Worm (Caenorhabditis elegans): ENCODE measurements around the gene rps-3.

Gene rps-3

DNA sequence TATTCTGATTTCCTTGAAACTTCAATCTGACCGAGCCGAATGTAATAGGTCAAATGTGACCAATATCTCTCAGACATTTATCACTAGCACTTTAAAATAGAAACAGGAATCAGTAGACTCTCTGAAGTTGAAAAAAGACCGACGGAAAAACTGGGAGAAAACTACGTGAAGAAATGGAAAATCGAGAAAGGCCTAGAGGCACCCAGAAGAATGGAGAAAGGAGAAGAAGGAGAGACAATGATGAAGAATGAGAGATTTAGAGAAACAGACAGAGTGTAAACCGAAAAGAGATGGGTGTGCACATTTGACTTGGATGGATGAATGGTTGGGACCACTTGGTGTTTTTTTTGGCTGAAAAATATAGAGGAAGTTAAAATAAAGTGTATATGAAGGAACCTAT lies 36.6 kb upstream of the rps-3 start (continued):
- TF ChIP-seq dpl-1 (GFP tag; optimal IDR thresholded peaks at IDR 0.05) (peak; percentile 35), hlh-11 (tag; optimal IDR thresholded peaks at IDR 0.05) (peak; percentile 67), unc-62 (GFP tag; optimal IDR thresholded peaks at IDR 0.05 in 1 of 2) (peak in 1 of 2 experiments; percentile 64), unc-62 (tag; optimal IDR thresholded peaks at IDR 0.05) (no peak), mdt-29 (GFP tag; IDR thresholded peaks at IDR 0.05) (peak; percentile 62), nhr-77 (tag; optimal IDR thresholded peaks at IDR 0.05) (no peak), hif-1 (tag; optimal IDR thresholded peaks at IDR 0.05) (peak in 1 of 2 experiments; percentile 95), zfp-3 (GFP tag; conservative IDR thresholded peaks at IDR 0.05) (0 out of 2 replicates have a peak, but pooled peaks have one; percentile 31), gei-8 (GFP tag; optimal IDR thresholded peaks at IDR 0.05) (no peak), unc-39 (tag; optimal IDR thresholded peaks at IDR 0.05) (no peak), set-16 (GFP tag; IDR thresholded peaks at IDR 0.05) (no peak), rbr-2 (tag; optimal IDR thresholded peaks at IDR 0.05) (peak; percentile 19), pqm-1 (tag; optimal IDR thresholded peaks at IDR 0.05) (no peak), F44E2.7 (GFP tag; IDR thresholded peaks at IDR 0.05) (no peak), lin-1 (GFP tag; IDR thresholded peaks at IDR 0.05) (no peak), F37D6.2 (tag; optimal IDR thresholded peaks at IDR 0.05) (no peak), Y5F2A.4 (GFP tag; optimal IDR thresholded peaks at IDR 0.05) (no peak), mdl-1 (tag; optimal IDR thresholded peaks at IDR 0.05) (peak in 1 of 2 experiments; percentile 2), F10B5.3 (tag; optimal IDR thresholded peaks at IDR 0.05) (no peak), ceh-44 (GFP tag; IDR thresholded peaks at IDR 0.05) (no peak)

DNA sequence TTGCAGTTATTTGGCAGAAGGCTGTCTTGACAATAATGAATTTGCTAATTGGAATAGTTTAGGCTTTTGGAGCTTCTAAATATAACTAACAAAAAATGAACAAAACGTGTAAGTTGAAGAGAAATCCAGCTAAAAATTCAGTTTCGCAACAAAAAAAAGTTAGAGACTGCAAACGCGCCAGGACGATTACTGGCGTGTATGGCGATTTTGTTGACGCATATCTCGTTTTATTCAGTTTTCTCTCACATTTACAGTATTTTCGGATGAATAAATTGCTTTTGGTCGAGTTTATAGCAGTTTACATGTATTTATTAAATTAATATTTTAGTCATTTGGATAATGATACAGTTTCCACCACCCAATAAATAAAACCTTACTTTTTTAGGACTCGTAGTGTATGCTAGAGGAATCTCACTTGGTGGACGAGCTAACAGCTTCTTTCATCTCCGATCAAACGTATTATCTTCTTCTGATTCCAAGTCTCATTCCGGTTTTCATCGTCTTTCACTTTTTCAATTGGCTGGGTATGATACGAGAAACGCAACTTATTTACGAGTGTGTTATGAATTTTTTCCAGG lies 33.5 kb upstream of the rps-3 start, which contains the start of the genes abcf-3 and F42A10.5:
abcf-3 (plus strand) TSS at position 384 of the 578 bp plus-strand sequence.
F42A10.5 (minus strand) TSS at position 458 of the 578 bp plus-strand sequence.
- TF ChIP-seq nhr-77 (tag; optimal IDR thresholded peaks at IDR 0.05) (peak; percentile 72), egl-43 (GFP tag; IDR thresholded peaks at IDR 0.05) (no peak), mxl-3 (GFP tag; optimal IDR thresholded peaks at IDR 0.05) (no peak), nhr-25 (tag; optimal IDR thresholded peaks at IDR 0.05; ENCODE audit: borderline replicate concordance, insufficient read depth) (no peak), F37D6.2 (tag; optimal IDR thresholded peaks at IDR 0.05) (peak; percentile 36), lsy-2 (tag; optimal IDR thresholded peaks at IDR 0.05) (peak in 1 of 2 experiments; percentile 84), sdz-12 (GFP tag; optimal IDR thresholded peaks at IDR 0.05) (no peak), attf-4 (tag; optimal IDR thresholded peaks at IDR 0.05) (no peak), ztf-11 (tag; optimal IDR thresholded peaks at IDR 0.05) (no peak), zag-1 (tag; optimal IDR thresholded peaks at IDR 0.05) (no peak), jun-1 (tag; optimal IDR thresholded peaks at IDR 0.05) (no peak), dmd-9 (GFP tag; IDR thresholded peaks at IDR 0.05) (no peak), zfp-3 (GFP tag; conservative IDR thresholded peaks at IDR 0.05) (no peak), duxl-1 (tag; optimal IDR thresholded peaks at IDR 0.05; ENCODE audit: poor library complexity) (peak; percentile 5), hif-1 (tag; optimal IDR thresholded peaks at IDR 0.05) (peak in 1 of 2 experiments; percentile 65), ceh-82 (tag; optimal IDR thresholded peaks at IDR 0.05) (no peak), mdt-29 (GFP tag; IDR thresholded peaks at IDR 0.05) (no peak), daf-8 (GFP tag; IDR thresholded peaks at IDR 0.05) (no peak), tag-97 (GFP tag; IDR thresholded peaks at IDR 0.05) (no peak), dpl-1 (GFP tag; optimal IDR thresholded peaks at IDR 0.05) (peak; percentile 74), daf-19 (GFP tag; conservative IDR thresholded peaks at IDR 0.05) (no peak), rbr-2 (tag; optimal IDR thresholded peaks at IDR 0.05) (peak; percentile 52), F26F4.8 (GFP tag; conservative IDR thresholded peaks at IDR 0.05) (no peak), mxl-2 (GFP tag; conservative IDR thresholded peaks at IDR 0.05) (no peak), spr-3 (GFP tag; optimal IDR thresholded peaks at IDR 0.05) (no peak), aly-2 (tag; optimal IDR thresholded peaks at IDR 0.05) (no peak), hlh-30 (tag; optimal IDR thresholded peaks at IDR 0.05; ENCODE audit: insufficient read depth) (peak; percentile 37), egl-27 (tag; optimal IDR thresholded peaks at IDR 0.05) (no peak), arid-1 (GFP tag; conservative IDR thresholded peaks at IDR 0.05) (no peak), mep-1 (tag; optimal IDR thresholded peaks at IDR 0.05) (peak; percentile 71), ceh-62 (tag; optimal IDR thresholded peaks at IDR 0.05) (no peak), skn-1 (tag; optimal IDR thresholded peaks at IDR 0.05) (no peak), php-3 (GFP tag; IDR thresholded peaks at IDR 0.05) (no peak), dve-1 (tag; optimal IDR thresholded peaks at IDR 0.05; ENCODE audit: insufficient read depth) (peak; percentile 72), spr-1 (tag; optimal IDR thresholded peaks at IDR 0.05) (no peak)
